Worm (Caenorhabditis elegans): ENCODE measurements around the gene pqn-68.
"Not testable (repeated sequence)": the region's sequence is repeated elsewhere in the genome, so short reads cannot be mapped to it uniquely, and the experiment has no call there.

Gene pqn-68

DNA sequence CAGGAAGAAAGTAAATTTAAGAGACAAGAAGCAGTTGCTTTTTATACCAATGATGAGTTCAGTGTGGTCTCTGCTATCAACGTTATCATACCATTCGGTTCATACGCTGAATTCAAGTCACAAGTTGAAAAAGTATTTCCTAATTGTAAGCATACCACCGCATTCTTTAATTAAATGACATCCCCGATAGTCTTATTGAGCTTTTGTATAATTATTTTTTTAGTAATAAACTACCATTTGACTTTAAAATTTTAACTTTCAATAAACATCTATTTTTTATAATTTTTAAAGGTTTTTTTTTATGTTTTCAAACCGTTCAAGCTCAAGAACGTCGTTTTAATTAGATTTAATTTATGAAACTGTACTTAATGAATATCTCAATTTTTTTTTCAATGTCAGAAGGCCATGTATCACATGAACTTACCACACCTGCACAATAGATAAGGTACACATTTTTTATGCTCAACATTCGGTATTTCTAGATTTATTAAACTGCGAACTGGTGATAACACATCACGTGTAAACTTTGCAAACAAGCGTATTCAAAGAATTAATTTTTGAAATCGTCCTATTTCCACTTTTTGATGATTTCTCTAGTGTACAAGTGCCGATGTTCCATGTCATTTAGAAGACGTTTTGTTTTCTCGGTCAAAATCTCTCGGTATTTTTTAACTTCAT is 10.5 kb upstream of the pqn-68 start, which contains the start of gene T16G1.4:
TSS of gene T16G1.4 (minus strand) at position 51 of the 678 bp plus-strand sequence.
- no peak for TF ChIP-seq unc-62 (GFP tag; optimal IDR thresholded peaks at IDR 0.05)

DNA sequence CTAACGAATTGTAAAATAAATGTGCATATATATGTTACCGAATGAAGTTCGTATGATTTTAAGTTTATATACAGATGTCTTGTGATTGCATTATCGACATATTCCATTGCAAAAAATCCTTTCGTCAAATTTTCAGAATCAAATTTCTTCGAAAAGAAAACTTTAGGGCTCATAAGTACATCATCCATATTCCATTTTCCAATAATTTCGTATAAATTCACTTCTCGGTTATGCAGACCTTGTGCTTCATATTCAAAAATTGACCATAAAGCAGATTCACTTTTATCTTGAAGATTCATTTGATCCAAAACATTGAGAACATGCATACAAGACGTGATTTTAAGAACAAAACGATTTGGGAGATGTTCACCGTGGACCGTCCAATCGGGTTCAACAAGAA is 9.0 kb upstream of the pqn-68 start:
- TF ChIP-seq unc-62 (GFP tag; optimal IDR thresholded peaks at IDR 0.05) = no peak

DNA sequence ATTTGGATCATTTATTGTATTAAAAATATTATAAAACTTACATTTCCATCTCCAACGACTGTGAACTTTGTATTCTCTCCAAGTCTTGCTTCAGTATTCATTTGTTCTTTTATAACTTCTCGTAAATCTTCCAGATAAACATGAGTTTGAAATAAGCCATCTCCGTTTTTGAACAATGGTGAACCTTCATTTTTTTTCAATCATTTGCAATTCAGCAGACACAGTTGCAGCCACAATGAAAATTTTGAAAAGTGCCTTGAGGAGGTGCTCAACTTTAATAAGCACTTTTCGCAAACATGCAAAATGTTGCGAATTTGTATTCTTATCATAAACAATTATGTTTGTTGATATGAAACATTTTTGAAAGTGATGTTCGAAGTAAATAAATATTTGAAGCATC is 8.2 kb upstream of the pqn-68 start, which contains the start of gene T16G1.3:
TSS of gene T16G1.3 (minus strand) at position 101 of the 400 bp plus-strand sequence.
- no peak for TF ChIP-seq unc-62 (GFP tag; optimal IDR thresholded peaks at IDR 0.05)

DNA sequence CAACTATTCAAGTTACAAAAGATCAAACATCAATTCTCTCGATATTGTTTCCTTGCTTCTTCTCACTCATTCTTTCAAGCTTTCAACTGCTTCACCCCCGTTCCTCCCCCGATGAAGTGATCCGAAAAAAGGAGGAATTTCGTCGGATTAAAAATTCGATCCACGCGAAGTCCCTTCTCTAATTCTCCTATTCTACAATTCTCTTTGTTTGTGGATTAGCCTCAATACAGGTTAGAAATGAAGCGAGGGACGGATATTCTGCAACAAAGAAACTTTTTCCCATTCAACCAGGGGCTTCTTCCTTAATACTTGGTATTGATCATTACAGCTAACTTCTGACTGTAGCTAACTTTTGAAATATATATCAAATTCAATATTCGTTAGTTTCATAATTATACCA is 7.7 kb upstream of the pqn-68 start, which contains the start of gene grl-2:
TSS of gene grl-2 (plus strand) at position 301 of the 400 bp plus-strand sequence.
- TF ChIP-seq unc-62 (GFP tag; optimal IDR thresholded peaks at IDR 0.05) = no peak

DNA sequence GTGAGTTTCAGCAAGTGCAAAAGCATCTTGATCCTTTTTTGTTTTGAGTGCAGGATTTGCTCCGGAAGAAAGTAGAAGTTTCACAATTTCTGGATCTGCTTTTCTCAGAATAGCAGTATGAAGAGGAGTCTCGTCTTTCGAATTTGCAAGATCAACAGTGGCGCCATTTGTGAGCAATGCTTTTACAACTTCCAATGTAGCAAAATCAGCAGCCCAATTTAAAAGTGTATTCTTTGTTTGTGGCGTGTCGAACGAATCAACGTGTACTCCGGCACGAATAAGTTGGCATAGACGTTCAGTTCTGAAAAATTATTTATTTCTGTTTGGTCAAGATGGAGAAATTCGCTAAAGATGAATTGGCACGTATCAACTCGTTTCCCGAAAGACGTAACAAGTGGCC is 2.8 kb upstream of the pqn-68 start, which contains the start of gene T16G1.13:
TSS of gene T16G1.13 (plus strand) at position 301 of the 400 bp plus-strand sequence.
- TF ChIP-seq unc-62 (GFP tag; optimal IDR thresholded peaks at IDR 0.05) = no peak

DNA sequence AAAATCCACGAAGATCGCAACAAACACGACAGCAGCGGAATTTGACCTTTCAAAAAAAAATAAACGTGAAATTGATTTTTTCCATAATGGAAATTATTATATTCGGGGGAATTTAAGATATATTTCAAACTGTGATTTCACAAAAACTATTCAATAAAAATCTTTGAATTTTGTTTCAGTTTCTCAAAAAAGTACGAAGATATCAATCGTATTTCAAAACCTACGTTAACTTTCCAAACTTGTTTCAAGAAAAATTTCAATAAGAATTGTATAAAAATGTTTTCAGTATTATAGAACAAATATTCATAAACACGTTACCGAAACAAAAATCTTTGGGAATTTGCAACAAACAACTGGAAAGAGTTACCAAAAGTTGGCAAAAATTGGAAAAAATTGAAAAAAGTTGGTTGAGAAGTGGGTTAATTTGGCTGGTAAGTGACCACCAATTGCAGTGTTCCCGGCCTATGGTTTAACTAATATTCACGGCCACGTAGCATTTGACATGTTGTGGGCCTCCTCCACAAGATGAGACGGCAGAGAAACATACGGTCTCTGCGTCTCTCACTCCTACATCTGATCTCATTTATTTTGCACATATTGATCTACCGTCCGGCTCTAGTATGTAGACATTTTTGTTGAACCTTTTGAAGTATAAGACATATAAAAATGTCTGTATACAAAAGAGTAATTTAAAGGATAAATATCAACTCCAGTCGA is 1.5 kb upstream of the pqn-68 start, which contains the start of the genes T16G1.9 and T16G1.18:
TSS of gene T16G1.9 (minus strand) at position 51 of the 717 bp plus-strand sequence.
TSS of gene T16G1.18 (plus strand) at position 493 of the 717 bp plus-strand sequence.
- no peak for TF ChIP-seq unc-62 (GFP tag; optimal IDR thresholded peaks at IDR 0.05)

DNA sequence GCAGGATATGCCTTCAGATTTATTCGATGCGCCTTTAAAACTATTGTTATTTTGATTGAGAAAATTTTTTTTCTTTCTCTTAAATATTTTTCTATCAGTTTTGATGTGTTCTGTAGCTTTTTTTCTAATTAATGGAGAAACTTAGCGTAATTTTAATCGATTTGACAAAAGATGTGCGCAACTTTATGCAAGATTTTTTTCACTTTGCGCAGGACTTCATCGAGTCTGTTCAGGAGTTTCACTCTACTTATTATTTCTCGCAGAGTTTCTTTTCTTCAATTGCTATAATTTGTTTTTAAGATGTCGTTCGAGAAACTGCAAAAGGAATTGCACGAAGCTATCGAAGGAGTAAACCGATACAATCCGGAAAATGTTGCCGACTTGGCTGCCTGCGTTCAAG is 1.3 kb downstream of the pqn-68 start, which contains the start of gene eif-3.K:
TSS of gene eif-3.K (plus strand) at position 301 of the 400 bp plus-strand sequence.
- TF ChIP-seq unc-62 (GFP tag; optimal IDR thresholded peaks at IDR 0.05) = no peak

DNA sequence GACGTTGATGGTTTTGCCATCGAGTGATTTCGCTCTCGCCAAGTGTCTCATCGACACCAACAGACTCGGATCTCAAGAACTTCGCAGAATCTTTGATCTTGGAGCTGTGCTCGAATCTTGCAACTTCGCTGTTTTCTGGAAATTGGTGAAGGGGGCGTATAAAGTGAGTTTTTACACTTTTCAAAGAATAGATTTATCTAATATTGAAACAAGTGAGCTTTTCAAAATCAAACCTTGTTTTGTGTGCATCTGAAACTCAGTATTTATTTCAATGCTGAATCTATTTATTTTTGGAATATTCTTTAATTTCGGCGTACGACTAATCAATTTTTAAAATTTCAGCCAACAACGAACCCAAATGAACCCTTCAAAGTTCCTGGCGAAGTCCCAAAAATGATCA is 1.8 kb downstream of the pqn-68 start:
- TF ChIP-seq unc-62 (GFP tag; optimal IDR thresholded peaks at IDR 0.05) = no peak

DNA sequence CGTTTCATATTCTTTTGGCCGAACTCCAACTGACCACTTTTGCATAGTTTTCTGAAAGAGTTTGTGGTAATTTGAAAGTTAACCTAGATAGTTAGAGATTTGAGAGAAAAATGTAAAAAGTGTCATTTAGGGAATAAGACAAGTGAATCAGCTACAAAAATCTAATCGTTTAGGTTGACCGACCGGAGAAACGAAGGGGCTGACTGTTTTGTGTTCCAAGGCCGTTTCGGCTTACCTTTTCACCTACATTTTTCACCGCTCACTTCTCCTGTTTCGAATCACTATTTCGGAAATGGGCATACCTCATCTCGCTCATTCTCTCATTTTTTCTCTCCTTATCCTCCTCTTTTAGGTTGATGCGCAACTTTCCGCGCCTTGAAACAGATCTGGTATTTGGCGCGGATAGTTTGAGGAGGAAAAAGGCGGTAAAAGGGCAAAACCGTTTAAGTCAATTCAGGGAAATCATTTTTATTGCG is 8.7 kb downstream of the pqn-68 start, which contains the start of gene mpst-7:
TSS of gene mpst-7 (minus strand) at position 51 of the 476 bp plus-strand sequence.
- no peak for TF ChIP-seq unc-62 (GFP tag; optimal IDR thresholded peaks at IDR 0.05)

DNA sequence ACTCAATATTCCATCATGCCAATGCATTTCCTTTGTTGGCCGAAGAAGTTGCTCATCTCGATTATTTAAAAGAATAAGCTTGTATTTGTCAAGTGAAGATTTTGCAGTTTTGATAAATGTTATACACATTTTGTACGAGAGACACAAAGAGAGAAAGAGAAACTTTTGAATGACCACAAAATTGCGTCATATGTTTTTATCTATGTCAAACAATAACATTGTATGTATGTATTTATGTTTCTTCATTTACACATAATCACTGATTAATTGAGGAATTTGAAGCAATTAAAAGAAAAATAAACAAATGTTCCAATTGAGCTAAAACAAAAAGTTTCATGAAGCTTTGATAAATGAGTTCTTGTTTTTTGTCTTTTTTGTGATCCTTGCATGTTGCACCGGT is 10.8 kb downstream of the pqn-68 start, which contains the start of gene hrg-9:
TSS of gene hrg-9 (minus strand) at position 152 of the 400 bp plus-strand sequence.
- no peak for TF ChIP-seq unc-62 (GFP tag; optimal IDR thresholded peaks at IDR 0.05)

DNA sequence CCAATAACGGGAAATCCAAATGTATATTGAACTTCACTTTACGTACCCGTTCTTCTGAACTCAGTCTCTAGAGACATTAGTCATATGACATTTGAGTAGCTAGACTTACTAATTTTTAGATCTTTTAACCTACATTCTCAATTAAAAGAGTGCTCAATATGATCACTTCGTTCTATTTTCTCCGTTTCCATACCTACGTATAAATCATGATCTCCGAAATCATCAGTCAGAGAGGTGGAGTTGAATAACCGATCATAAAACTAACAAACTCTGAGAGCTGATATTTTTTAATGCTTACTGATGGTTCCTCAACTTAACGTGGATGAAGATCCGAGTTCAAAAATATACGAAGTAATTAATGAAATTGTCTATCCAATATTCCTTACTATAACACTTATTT is 11.6 kb downstream of the pqn-68 start, which contains the start of gene srd-35:
TSS of gene srd-35 (plus strand) at position 301 of the 400 bp plus-strand sequence.
- TF ChIP-seq unc-62 (GFP tag; optimal IDR thresholded peaks at IDR 0.05) = no peak

DNA sequence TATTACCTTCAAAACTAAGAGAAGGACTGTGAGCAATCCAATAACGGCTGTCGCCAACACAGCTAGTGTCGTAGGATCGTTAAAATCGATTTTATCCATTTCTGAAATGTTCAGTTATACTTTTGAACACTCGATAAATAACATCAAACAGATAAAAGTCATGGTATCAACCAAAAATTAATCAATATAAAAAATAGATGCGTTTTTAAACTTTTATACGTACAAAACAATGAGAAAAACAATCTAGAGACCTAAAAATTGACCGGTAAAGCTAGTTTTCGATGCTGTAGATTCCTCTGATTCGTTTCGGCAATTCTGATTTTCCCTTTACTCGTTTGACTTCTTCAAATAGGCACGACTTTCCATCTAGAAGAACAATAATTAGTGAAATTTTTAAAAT is 14.7 kb downstream of the pqn-68 start, which contains the start of gene R186.3:
TSS of gene R186.3 (minus strand) at position 101 of the 400 bp plus-strand sequence.
- no peak for TF ChIP-seq unc-62 (GFP tag; optimal IDR thresholded peaks at IDR 0.05)

DNA sequence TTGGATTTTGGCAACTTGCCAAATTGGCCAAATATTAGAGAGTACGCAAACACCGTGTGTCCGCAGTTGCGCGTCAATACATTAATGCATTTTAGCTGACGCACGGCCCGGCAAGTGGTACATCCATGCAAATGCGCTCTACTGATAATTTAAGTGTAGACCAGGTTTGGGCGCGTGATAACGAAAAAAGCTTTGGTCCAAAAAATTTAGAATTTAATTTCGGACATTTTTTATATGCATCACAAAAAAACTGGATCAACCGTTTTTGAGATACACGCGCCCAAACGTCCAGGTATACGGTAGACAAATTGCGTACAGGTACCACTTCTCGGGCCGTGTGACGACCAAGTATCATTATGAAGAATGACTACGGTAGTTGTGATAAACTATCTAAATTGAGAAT is 15.5 kb downstream of the pqn-68 start, which contains the start of gene R186.8:
TSS of gene R186.8 (minus strand) at position 58 of the 403 bp plus-strand sequence.
- not testable (repeated sequence) for TF ChIP-seq unc-62 (GFP tag; optimal IDR thresholded peaks at IDR 0.05)

DNA sequence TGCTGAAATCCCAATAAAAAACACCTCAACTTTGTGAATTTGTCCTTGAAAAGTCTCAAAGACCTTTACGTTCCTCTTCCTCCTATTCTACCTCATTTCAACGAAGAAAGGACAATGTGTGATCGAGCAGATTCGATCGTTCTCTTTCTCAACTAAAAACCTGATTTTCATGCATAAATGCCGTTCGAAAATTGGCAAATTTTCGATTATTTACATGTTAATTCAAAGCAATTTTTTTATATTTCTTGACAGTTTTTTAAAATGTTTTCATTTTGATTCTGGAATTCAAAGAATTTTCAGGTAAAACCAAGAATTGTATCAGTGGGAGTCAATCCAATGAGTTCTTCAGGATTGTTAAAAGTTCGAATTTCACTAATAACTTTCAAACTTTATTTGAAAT is 16.1 kb downstream of the pqn-68 start, which contains the start of gene lin-46:
TSS of gene lin-46 (plus strand) at position 301 of the 400 bp plus-strand sequence.
- no peak for TF ChIP-seq unc-62 (GFP tag; optimal IDR thresholded peaks at IDR 0.05)

DNA sequence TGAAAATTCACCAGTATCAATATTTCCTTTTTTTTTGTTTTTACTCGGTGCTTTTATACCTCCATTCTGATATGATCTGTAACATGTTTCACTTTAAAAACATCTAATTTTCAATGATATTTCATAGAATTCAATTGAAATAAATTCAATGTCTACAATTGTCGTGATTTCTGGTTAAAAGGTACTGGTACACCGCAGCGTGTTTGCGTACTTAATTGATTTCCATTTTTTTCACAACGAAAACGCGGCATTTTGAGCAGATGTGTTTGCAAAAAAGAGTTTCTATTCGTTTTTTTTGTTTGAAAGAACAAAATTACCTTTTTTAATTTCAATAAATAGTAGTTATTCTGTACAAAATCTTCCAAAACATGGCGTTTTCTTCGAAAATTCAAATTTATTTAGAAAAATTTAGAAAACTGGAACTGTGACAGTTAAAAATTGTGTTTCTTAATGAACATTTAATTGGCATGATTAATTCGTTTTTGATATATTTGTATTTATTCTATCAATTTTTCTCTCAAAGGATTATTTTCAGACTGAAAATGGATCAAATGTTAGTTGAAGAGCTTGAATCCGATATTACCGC is 18.2 kb downstream of the pqn-68 start, which contains the start of gene pnn-1:
TSS of gene pnn-1 (plus strand) at position 536 of the 586 bp plus-strand sequence.
- no peak for TF ChIP-seq unc-62 (GFP tag; optimal IDR thresholded peaks at IDR 0.05)

Data from whole organism, dauer.